Worm (Caenorhabditis elegans): Measurements from ENCODE around the gene C47D12.5.

The C47D12.5 gene

DNA sequence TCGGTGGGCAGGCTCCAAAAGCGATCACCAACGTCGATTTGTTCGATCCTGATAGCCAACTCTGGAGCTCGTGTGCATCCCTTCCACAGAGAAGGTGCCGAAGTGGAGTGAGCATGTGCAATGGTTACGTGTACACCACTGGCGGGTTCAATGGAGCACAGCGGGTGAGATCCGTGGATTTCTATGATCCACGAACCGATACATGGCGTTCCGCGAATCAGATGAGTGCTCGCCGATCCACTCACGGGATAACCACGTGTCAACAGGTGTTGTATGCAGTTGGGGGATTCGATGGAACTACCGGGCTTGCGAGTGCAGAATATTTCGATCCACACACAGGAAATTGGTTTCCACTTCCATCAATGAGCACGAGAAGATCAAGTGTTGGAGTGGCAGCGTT is 5.8 kb upstream of the C47D12.5 start:
- no peak for TF ChIP-seq unc-86 (tag; optimal IDR thresholded peaks at IDR 0.05)
- TF ChIP-seq syd-9 (tag; optimal IDR thresholded peaks at IDR 0.05) = no peak
- TF ChIP-seq ceh-34 (tag; optimal IDR thresholded peaks at IDR 0.05) = no peak
- no peak for TF ChIP-seq pqm-1 (tag; optimal IDR thresholded peaks at IDR 0.05)
- no peak for TF ChIP-seq pax-1 (tag; optimal IDR thresholded peaks at IDR 0.05)
- no peak for TF ChIP-seq ceh-30 (tag; optimal IDR thresholded peaks at IDR 0.05)
- no peak for TF ChIP-seq pha-2 (tag; optimal IDR thresholded peaks at IDR 0.05)

- TF ChIP-seq ceh-9 (tag; optimal IDR thresholded peaks at IDR 0.05) (no peak), zip-5 (tag; optimal IDR thresholded peaks at IDR 0.05) (no peak), ceh-2 (tag; optimal IDR thresholded peaks at IDR 0.05) (no peak), fkh-6 (tag; optimal IDR thresholded peaks at IDR 0.05) (no peak), K09A11.1 (tag; optimal IDR thresholded peaks at IDR 0.05; ENCODE audit: insufficient read depth) (no peak), hlh-13 (GFP tag; optimal IDR thresholded peaks at IDR 0.05) (no peak), Y22D7AL.16 (tag; optimal IDR thresholded peaks at IDR 0.05) (no peak), ztf-16 (tag; optimal IDR thresholded peaks at IDR 0.05) (no peak), hlh-30 (tag; optimal IDR thresholded peaks at IDR 0.05; ENCODE audit: insufficient read depth) (no peak), sdc-2 (tag; optimal IDR thresholded peaks at IDR 0.05) (no peak), ceh-6 (GFP tag; optimal IDR thresholded peaks at IDR 0.05) (no peak), sox-2 (GFP tag; IDR thresholded peaks at IDR 0.05) (no peak), K02D7.2 (tag; optimal IDR thresholded peaks at IDR 0.05) (no peak), T23F11.4 (GFP tag; optimal IDR thresholded peaks at IDR 0.05) (no peak), ahr-1 (tag; optimal IDR thresholded peaks at IDR 0.05) (no peak), ceh-24 (tag; optimal IDR thresholded peaks at IDR 0.05) (no peak), C08G9.2 (tag; optimal IDR thresholded peaks at IDR 0.05) (no peak)
Observed at ce11 chrII:11689941-11690340, 4.9 kb upstream of the C47D12.5 start.

DNA sequence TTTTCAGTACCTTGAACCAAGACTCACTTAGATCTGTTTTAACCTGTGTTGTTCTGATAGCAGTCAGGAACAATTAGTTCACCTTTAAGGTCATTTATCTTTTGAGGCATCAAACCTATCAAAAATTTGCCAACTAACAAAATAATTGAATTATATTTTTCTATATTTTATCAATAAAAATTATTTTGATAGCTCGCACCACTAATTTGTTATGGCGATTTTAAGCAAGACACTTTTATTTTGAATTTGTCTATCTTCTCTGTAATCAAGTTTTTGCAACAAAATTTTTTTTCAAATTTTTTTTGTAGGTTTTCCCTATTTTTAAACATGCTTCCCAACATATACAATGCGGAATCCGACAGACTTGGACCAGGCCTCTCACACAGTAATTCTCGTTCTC is 3.6 kb upstream of the C47D12.5 start, which contains the start of gene kel-1:
TSS of gene kel-1 (plus strand) at position 301 of the 400 bp plus-strand sequence.
- no peak for TF ChIP-seq pag-3 (tag; optimal IDR thresholded peaks at IDR 0.05; ENCODE audit: borderline replicate concordance)
- no peak for TF ChIP-seq npax-4 (tag; optimal IDR thresholded peaks at IDR 0.05)
- TF ChIP-seq ceh-14 (tag; optimal IDR thresholded peaks at IDR 0.05) = no peak
- no peak for TF ChIP-seq syd-9 (tag; optimal IDR thresholded peaks at IDR 0.05)
- TF ChIP-seq tbx-7 (tag; optimal IDR thresholded peaks at IDR 0.05) = no peak

DNA sequence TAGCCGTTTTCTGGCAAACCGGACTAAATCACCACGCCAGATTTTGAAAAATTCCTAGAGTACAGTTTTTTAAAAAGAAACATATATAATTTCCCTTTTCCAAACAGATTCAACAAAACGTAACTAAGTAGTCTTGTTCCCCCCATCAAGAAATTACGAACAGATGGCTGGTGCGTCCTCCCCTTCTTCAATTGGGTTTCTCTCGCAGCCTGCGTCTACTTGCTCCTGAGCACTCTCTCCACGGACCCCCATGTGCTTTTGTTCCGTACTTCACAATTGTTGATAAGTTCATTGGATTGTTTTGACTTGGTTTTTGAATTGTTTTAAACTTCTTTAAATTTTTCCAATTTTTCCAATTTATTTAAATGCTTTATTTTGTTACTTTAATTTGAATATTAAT is 2.9 kb upstream of the C47D12.5 start:
- TF ChIP-seq nfya-1 (tag; optimal IDR thresholded peaks at IDR 0.05) (peak; percentile 29), ama-1 (optimal IDR thresholded peaks at IDR 0.05) (no peak), unc-55 (GFP tag; optimal IDR thresholded peaks at IDR 0.05) (peak; percentile 8), ceh-31 (tag; optimal IDR thresholded peaks at IDR 0.05) (peak; percentile 1), ceh-45 (GFP tag; IDR thresholded peaks at IDR 0.05) (no peak), hlh-8 (tag; optimal IDR thresholded peaks at IDR 0.05) (peak; percentile 73), unc-42 (tag; optimal IDR thresholded peaks at IDR 0.05) (peak; percentile 59)

- TF ChIP-seq pha-4 (tag; optimal IDR thresholded peaks at IDR 0.05) (no peak), tbx-2 (tag; optimal IDR thresholded peaks at IDR 0.05) (no peak), unc-3 (GFP tag; conservative IDR thresholded peaks at IDR 0.05) (no peak), unc-3 (tag; optimal IDR thresholded peaks at IDR 0.05) (no peak), F13H6.1 (tag; optimal IDR thresholded peaks at IDR 0.05) (no peak), madf-2 (tag; optimal IDR thresholded peaks at IDR 0.05) (no peak), ref-2 (tag; optimal IDR thresholded peaks at IDR 0.05) (no peak), pha-2 (tag; optimal IDR thresholded peaks at IDR 0.05) (no peak), elt-4 (tag; optimal IDR thresholded peaks at IDR 0.05) (no peak), ceh-31 (tag; optimal IDR thresholded peaks at IDR 0.05) (no peak), ceh-14 (tag; optimal IDR thresholded peaks at IDR 0.05) (no peak), pqm-1 (tag; optimal IDR thresholded peaks at IDR 0.05) (no peak), sox-2 (GFP tag; IDR thresholded peaks at IDR 0.05) (no peak), ceh-2 (tag; optimal IDR thresholded peaks at IDR 0.05) (no peak), rnt-1 (tag; optimal IDR thresholded peaks at IDR 0.05) (no peak), pros-1 (tag; optimal IDR thresholded peaks at IDR 0.05) (no peak), odd-2 (tag; optimal IDR thresholded peaks at IDR 0.05) (no peak), gmeb-2 (tag; optimal IDR thresholded peaks at IDR 0.05) (no peak), hlh-13 (GFP tag; optimal IDR thresholded peaks at IDR 0.05) (no peak)
Observed at ce11 chrII:11681136-11681824, 3.8 kb downstream of the C47D12.5 start, which contains the start of the genes sfxn-1.4 and C47D12.4. Gene sfxn-1.4, minus strand, starts transcription at chrII:11681236. Gene C47D12.4, plus strand, starts transcription at chrII:11681774.

All from whole organism, late embryonic.